Worm (Caenorhabditis elegans): ENCODE measurements around the gene Y17D7C.1.

The Y17D7C.1 gene

DNA sequence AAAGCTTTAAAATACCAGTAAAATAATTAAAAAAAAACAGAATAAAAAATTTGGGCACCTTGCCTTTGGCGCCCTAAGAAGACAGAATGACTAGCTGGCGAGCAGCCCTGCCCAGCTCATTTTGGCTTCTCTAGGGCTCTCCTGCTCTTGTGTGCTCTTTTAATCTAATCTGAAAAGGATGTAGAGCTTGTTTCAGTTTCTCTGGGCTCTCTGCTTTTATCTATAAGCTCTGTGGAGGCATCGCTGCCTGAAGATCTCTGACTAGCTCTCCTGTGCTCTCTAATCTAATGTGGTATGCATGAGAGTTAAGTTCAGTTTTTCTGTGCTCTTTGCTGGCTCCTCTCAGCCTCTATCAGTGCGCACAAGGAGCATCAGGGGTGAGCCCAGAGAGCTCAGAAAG, 19.5 kb downstream of the Y17D7C.1 start:
- TF ChIP-seq ztf-23 (GFP tag; IDR thresholded peaks at IDR 0.05) (no peak), tab-1 (GFP tag; IDR thresholded peaks at IDR 0.05) (no peak), ref-1 (GFP tag; conservative IDR thresholded peaks at IDR 0.05) (no peak), flt-1 (GFP tag; IDR thresholded peaks at IDR 0.05) (no peak), cog-1 (tag; optimal IDR thresholded peaks at IDR 0.05) (no peak), klf-2 (GFP tag; conservative IDR thresholded peaks at IDR 0.05) (no peak), T22C8.4 (GFP tag; IDR thresholded peaks at IDR 0.05) (no peak), med-1 (GFP tag; optimal IDR thresholded peaks at IDR 0.05; ENCODE audit: insufficient read depth) (no peak)

DNA sequence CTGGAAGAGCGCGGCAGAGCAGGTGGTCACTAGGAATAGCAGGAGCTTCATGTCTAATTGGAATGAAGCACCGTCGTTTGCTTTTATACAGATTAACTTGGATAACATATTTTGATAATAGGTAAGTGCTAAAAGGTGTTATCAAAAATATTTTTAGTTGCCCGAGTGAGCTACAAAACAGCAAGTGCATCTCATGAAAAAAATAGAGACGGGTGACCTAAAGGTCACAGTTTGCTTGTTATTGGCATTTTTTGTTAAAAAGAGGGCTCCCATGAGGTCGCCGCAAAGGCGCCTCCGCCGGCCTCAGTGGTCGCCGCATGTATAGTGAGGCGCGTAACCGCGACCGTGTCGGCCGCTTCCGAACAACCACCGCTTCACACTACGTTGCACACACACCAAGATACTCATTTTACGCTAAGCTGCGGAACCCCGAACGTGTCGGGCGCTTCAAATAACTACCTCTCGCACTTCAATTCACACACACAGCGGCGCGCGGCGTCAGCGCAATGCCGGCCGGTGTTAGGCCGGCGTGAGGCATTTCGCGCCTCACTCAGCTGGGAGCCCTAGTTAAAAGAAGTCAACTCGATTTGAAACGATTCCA, 23.1 kb downstream of the Y17D7C.1 start, which contains the start of gene asp-19:
Gene asp-19, minus strand, starts transcription at position 51 of the 601 bp plus-strand sequence.
- TF ChIP-seq tab-1 (GFP tag; IDR thresholded peaks at IDR 0.05), result no peak
- no peak for TF ChIP-seq cog-1 (tag; optimal IDR thresholded peaks at IDR 0.05)
- no peak for TF ChIP-seq med-1 (GFP tag; optimal IDR thresholded peaks at IDR 0.05; ENCODE audit: insufficient read depth)
- TF ChIP-seq T22C8.4 (GFP tag; IDR thresholded peaks at IDR 0.05), result no peak
- TF ChIP-seq flt-1 (GFP tag; IDR thresholded peaks at IDR 0.05), result no peak
- no peak for TF ChIP-seq ref-1 (GFP tag; conservative IDR thresholded peaks at IDR 0.05)
- no peak for TF ChIP-seq ztf-23 (GFP tag; IDR thresholded peaks at IDR 0.05)
- TF ChIP-seq klf-2 (GFP tag; conservative IDR thresholded peaks at IDR 0.05), result no peak
- no peak for TF ChIP-seq ztf-29 (GFP tag; IDR thresholded peaks at IDR 0.05)

DNA sequence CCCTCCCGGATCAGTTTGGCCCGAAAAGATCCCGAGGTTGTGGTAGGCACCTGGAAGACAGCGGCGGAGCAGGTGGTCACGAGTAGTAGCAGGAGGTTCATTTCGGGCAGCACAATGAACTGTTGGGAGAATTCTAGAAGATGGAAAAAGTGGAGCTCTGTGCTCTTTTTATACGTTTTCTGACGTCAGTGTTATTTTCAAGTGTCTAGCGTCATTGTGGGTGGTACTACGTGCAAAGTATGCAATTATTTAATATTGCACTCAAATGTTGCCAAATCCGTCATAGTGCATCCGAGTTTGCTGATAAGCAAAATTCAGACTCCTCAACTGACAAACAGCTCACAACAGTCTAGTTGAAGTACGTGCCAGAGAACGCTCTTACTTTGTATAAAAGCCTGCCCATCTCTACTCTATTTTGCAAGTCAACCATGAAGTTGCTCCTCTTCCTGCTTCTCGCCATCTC, 25.2 kb downstream of the Y17D7C.1 start, which contains the start of the genes asp-18 and scl-19:
Gene asp-18, minus strand, starts transcription at position 101 of the 463 bp plus-strand sequence.
Gene scl-19, plus strand, starts transcription at position 413 of the 463 bp plus-strand sequence.
- TF ChIP-seq klf-2 (GFP tag; conservative IDR thresholded peaks at IDR 0.05) (no peak), T22C8.4 (GFP tag; IDR thresholded peaks at IDR 0.05) (no peak), tab-1 (GFP tag; IDR thresholded peaks at IDR 0.05) (no peak), flt-1 (GFP tag; IDR thresholded peaks at IDR 0.05) (no peak), ztf-23 (GFP tag; IDR thresholded peaks at IDR 0.05) (no peak), ztf-29 (GFP tag; IDR thresholded peaks at IDR 0.05) (no peak), med-1 (GFP tag; optimal IDR thresholded peaks at IDR 0.05; ENCODE audit: insufficient read depth) (no peak), ref-1 (GFP tag; conservative IDR thresholded peaks at IDR 0.05) (no peak)

DNA sequence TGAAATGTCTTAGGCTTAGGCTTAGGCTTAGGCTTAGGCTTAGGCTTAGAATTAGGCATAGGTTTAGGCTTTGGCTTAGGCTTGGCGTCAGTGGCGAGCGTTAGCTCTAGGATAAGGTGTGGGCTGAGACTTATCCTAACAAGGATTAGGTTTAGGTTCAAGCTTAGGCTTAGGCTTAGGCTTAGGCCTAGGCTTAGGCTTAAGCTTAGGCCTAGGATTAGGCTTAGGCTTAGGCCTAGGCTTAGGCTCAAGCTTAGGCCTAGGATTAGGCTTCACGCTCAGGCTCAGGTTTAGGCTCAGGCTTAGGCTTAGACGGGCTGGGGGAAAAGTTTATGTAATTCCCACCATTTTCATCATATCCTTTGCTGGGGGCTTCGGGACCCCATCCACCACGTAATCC, 27.6 kb downstream of the Y17D7C.1 start:
- TF ChIP-seq ztf-29 (GFP tag; IDR thresholded peaks at IDR 0.05), result no peak
- TF ChIP-seq ref-1 (GFP tag; conservative IDR thresholded peaks at IDR 0.05), result no peak
- no peak for TF ChIP-seq T22C8.4 (GFP tag; IDR thresholded peaks at IDR 0.05)
- no peak for TF ChIP-seq flt-1 (GFP tag; IDR thresholded peaks at IDR 0.05)
- no peak for TF ChIP-seq cog-1 (tag; optimal IDR thresholded peaks at IDR 0.05)
- no peak for TF ChIP-seq klf-2 (GFP tag; conservative IDR thresholded peaks at IDR 0.05)
- no peak for TF ChIP-seq ztf-23 (GFP tag; IDR thresholded peaks at IDR 0.05)
- TF ChIP-seq med-1 (GFP tag; optimal IDR thresholded peaks at IDR 0.05; ENCODE audit: insufficient read depth), result no peak
- TF ChIP-seq tab-1 (GFP tag; IDR thresholded peaks at IDR 0.05), result no peak

DNA sequence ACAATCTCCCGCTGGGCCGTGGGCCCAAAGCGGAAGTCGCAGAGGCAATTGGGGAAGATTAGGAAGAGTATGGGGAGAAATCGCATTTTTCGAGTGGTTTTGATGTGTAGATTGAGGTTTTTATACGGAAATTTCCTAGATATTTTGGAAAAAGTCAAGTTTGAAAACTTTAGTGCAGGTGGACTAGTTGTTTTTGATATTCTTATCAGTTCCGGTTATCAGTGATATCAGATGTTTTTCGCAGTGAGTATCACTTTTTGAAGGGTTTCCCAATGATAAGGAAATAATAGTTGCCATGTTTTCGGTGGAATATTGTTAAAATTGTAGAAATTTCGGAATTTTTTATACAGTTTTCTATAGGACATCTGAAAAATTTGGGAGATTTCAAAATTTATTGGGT, 28.0 kb downstream of the Y17D7C.1 start, which contains the start of gene scl-20:
Gene scl-20, minus strand, starts transcription at position 101 of the 400 bp plus-strand sequence.
- TF ChIP-seq klf-2 (GFP tag; conservative IDR thresholded peaks at IDR 0.05), result no peak
- TF ChIP-seq med-1 (GFP tag; optimal IDR thresholded peaks at IDR 0.05; ENCODE audit: insufficient read depth), result no peak
- TF ChIP-seq ztf-29 (GFP tag; IDR thresholded peaks at IDR 0.05), result no peak
- TF ChIP-seq ref-1 (GFP tag; conservative IDR thresholded peaks at IDR 0.05), result no peak
- no peak for TF ChIP-seq T22C8.4 (GFP tag; IDR thresholded peaks at IDR 0.05)
- TF ChIP-seq flt-1 (GFP tag; IDR thresholded peaks at IDR 0.05), result no peak
- TF ChIP-seq tab-1 (GFP tag; IDR thresholded peaks at IDR 0.05), result no peak
- TF ChIP-seq cog-1 (tag; optimal IDR thresholded peaks at IDR 0.05), result no peak
- no peak for TF ChIP-seq ztf-23 (GFP tag; IDR thresholded peaks at IDR 0.05)

DNA sequence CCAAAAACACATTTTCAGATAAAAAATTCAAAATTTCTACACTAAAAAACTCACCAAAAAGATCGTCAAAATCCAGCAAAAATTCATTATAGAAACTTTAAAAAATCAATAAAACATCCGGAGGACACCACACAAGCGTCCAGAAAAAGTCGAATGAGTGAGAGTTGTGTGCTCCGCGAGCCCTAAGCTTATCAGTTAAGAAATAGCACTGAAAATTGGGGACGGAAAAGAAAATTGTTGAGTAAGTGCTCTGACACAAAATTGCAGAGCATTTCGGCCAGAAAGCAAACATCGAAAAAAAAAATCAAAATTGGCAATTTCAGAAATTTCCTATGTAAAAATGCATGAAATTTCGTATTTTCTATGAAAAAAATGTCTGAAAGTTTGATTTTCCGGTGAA, 31.3 kb downstream of the Y17D7C.1 start:
- TF ChIP-seq cog-1 (tag; optimal IDR thresholded peaks at IDR 0.05) (no peak), klf-2 (GFP tag; conservative IDR thresholded peaks at IDR 0.05) (no peak), flt-1 (GFP tag; IDR thresholded peaks at IDR 0.05) (no peak), ztf-23 (GFP tag; IDR thresholded peaks at IDR 0.05) (no peak), ref-1 (GFP tag; conservative IDR thresholded peaks at IDR 0.05) (no peak)

DNA sequence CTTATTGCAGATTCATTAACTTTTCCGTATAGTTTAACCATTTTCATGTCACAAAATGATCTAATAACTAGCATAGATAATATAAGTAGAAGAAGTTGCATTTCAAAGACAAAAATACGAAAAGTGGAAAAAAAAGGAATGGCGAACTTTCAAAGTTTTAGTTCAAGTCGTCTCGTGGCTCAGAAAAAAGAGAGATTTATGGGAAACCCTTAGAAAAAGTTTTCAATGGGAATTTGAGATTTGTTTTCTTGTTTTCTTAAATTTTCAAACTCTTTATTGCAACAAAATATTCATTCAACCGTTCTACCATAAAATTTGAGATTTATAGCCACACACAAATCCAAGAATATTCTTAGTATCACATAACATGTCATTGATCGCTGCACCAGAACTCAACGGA, 35.7 kb downstream of the Y17D7C.1 start, which contains the start of gene clec-250:
Gene clec-250, minus strand, starts transcription at position 101 of the 400 bp plus-strand sequence.
- TF ChIP-seq ref-1 (GFP tag; conservative IDR thresholded peaks at IDR 0.05), result no peak
- TF ChIP-seq tab-1 (GFP tag; IDR thresholded peaks at IDR 0.05), result no peak
- TF ChIP-seq ztf-29 (GFP tag; IDR thresholded peaks at IDR 0.05), result no peak
- TF ChIP-seq flt-1 (GFP tag; IDR thresholded peaks at IDR 0.05), result no peak
- no peak for TF ChIP-seq cog-1 (tag; optimal IDR thresholded peaks at IDR 0.05)
- TF ChIP-seq ztf-23 (GFP tag; IDR thresholded peaks at IDR 0.05), result no peak
- TF ChIP-seq klf-2 (GFP tag; conservative IDR thresholded peaks at IDR 0.05), result no peak
- no peak for TF ChIP-seq T22C8.4 (GFP tag; IDR thresholded peaks at IDR 0.05)
- no peak for TF ChIP-seq med-1 (GFP tag; optimal IDR thresholded peaks at IDR 0.05; ENCODE audit: insufficient read depth)

DNA sequence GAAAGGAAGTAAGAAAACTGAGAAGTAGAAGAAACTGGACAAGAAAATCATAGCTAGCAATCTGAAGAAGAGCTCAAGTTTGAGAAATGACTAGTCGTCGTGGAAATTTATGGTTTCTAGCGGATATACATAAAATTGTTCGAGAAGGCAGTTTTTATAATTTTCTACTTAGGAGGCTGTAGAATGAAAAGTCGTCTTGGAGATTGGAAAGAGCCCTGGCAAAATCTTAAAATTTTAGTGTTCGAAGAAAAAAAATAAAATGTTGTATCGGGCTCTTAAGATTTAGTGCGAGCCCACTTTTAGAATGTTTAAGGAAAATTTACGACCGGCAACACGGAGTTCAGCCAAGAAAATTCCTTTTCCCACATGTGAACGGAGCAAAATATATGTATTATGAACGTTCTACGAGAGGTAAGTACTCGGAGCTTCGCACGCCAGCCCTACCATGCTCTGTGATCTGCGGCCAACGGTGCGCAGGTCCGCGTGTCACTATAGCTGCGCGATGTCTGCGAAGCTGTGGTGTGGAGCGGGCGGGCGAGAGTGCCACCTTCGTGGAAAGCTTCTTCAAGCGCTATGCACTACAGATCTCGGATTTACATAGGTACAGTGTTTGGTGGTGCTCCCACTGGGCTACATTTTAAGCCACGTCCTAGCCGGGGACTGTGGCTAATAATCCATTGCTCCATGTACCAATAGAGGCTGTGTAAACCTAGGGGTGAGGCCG, 40.7 kb downstream of the Y17D7C.1 start, which contains the start of gene clec-251:
Gene clec-251, minus strand, starts transcription at position 51 of the 724 bp plus-strand sequence.
- TF ChIP-seq ztf-23 (GFP tag; IDR thresholded peaks at IDR 0.05) (no peak), T22C8.4 (GFP tag; IDR thresholded peaks at IDR 0.05) (no peak), klf-2 (GFP tag; conservative IDR thresholded peaks at IDR 0.05) (no peak), ztf-29 (GFP tag; IDR thresholded peaks at IDR 0.05) (no peak), tab-1 (GFP tag; IDR thresholded peaks at IDR 0.05) (no peak), cog-1 (tag; optimal IDR thresholded peaks at IDR 0.05) (no peak)

DNA sequence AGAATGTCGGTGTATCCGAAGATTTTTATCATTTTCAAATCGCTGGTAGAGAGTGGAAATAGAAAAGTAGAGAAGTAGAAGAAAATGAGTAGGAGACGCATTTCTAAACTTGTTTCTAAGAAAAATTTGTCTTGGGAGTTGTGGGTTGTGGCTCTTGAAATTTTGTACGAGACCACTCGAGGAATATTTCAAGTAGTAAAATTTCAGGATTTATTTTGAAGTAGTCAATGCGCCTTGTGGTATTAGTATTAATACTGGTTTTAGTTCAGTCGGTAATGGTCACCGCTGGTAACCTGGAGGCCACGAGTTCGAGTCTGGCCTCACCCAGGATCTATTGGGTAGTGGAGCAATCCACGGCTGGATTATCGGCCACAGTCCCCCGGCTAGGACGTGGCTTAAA, 42.4 kb downstream of the Y17D7C.1 start, which contains the start of gene clec-252:
Gene clec-252, minus strand, starts transcription at position 101 of the 400 bp plus-strand sequence.
- TF ChIP-seq ztf-29 (GFP tag; IDR thresholded peaks at IDR 0.05), result no peak
- no peak for TF ChIP-seq med-1 (GFP tag; optimal IDR thresholded peaks at IDR 0.05; ENCODE audit: insufficient read depth)
- no peak for TF ChIP-seq flt-1 (GFP tag; IDR thresholded peaks at IDR 0.05)
- no peak for TF ChIP-seq T22C8.4 (GFP tag; IDR thresholded peaks at IDR 0.05)
- no peak for TF ChIP-seq klf-2 (GFP tag; conservative IDR thresholded peaks at IDR 0.05)
- TF ChIP-seq tab-1 (GFP tag; IDR thresholded peaks at IDR 0.05), result no peak
- TF ChIP-seq cog-1 (tag; optimal IDR thresholded peaks at IDR 0.05), result no peak
- TF ChIP-seq ref-1 (GFP tag; conservative IDR thresholded peaks at IDR 0.05), result no peak
